Fruit fly (Drosophila melanogaster): ENCODE measurements around the gene CG15879.

CG15879 gene

dm6 chr3L:2164031-2164537 is 4.8 kb downstream of the CG15879 start (continued):
- TF ChIP-seq sisA (GFP tag; IDR thresholded peaks at IDR 0.05) (peak; percentile 64), CG6689 (GFP tag; IDR thresholded peaks at IDR 0.05) (peak; percentile 61), ewg (GFP tag; optimal IDR thresholded peaks at IDR 0.05) (peak; percentile 25), Camta (GFP tag; optimal IDR thresholded peaks at IDR 0.05) (peak; percentile 64), gem (tag; optimal IDR thresholded peaks at IDR 0.05) (peak; percentile 44), sc (optimal IDR thresholded peaks at IDR 0.05) (no peak), sc (GFP tag; optimal IDR thresholded peaks at IDR 0.05) (no peak), CG3995 (GFP tag; optimal IDR thresholded peaks at IDR 0.05) (no peak), gcm (GFP tag; optimal IDR thresholded peaks at IDR 0.05) (no peak), Hmr (GFP tag; optimal IDR thresholded peaks at IDR 0.05) (no peak), sna (GFP tag; IDR thresholded peaks at IDR 0.05; ENCODE audit: partially characterized antibody) (no peak), eyg (GFP tag; optimal IDR thresholded peaks at IDR 0.05) (no peak), gsb-n (tag; optimal IDR thresholded peaks at IDR 0.05) (no peak), gro (GFP tag; optimal IDR thresholded peaks at IDR 0.05) (no peak), Elba2 (GFP tag; optimal IDR thresholded peaks at IDR 0.05) (no peak), ato (GFP tag; IDR thresholded peaks at IDR 0.05; ENCODE audit: partially characterized antibody) (no peak), sens-2 (GFP tag; IDR thresholded peaks at IDR 0.05) (no peak), CG10431 (GFP tag; optimal IDR thresholded peaks at IDR 0.05) (no peak), B-H1 (GFP tag; IDR thresholded peaks at IDR 0.05) (peak; percentile 27; the same call in 2 of the 3 replicates), CG11560 (tag; IDR thresholded peaks at IDR 0.05) (peak; percentile 40; the same call in 1 of the 3 replicates), Med (GFP tag) (peak; percentile 4), CG10274 (GFP tag; optimal IDR thresholded peaks at IDR 0.05) (no peak), CG8281 (tag; optimal IDR thresholded peaks at IDR 0.05) (no peak), CG15269 (tag; optimal IDR thresholded peaks at IDR 0.05) (no peak), bsh (GFP tag; optimal IDR thresholded peaks at IDR 0.05) (peak; percentile 8 to 55), Atf3 (GFP tag; optimal IDR thresholded peaks at IDR 0.05) (no peak), lab (GFP tag; optimal IDR thresholded peaks at IDR 0.05) (peak; percentile 14), Trl (optimal IDR thresholded peaks at IDR 0.05) (no peak), Trl (GFP tag; optimal IDR thresholded peaks at IDR 0.05) (peak; percentile 11), CG33213 (GFP tag; optimal IDR thresholded peaks at IDR 0.05) (no peak), dmrt99B (tag; optimal IDR thresholded peaks at IDR 0.05) (peak; percentile 44), dpn (GFP tag; optimal IDR thresholded peaks at IDR 0.05) (peak in 1 of 2 experiments; percentile 22), CG17361 (GFP tag; IDR thresholded peaks at IDR 0.05) (peak; percentile 65), CG2129 (GFP tag; IDR thresholded peaks at IDR 0.05; ENCODE audit: partially characterized antibody) (no peak), luna (GFP tag; optimal IDR thresholded peaks at IDR 0.05) (no peak), CG12942 (GFP tag; optimal IDR thresholded peaks at IDR 0.05) (no peak), trem (tag; optimal IDR thresholded peaks at IDR 0.05) (peak; percentile 26), CG12104 (GFP tag; optimal IDR thresholded peaks at IDR 0.05) (no peak), CG11456 (GFP tag; IDR thresholded peaks at IDR 0.05) (no peak), Drgx (GFP tag; IDR thresholded peaks at IDR 0.05) (peak; percentile 69), vvl (GFP tag; IDR thresholded peaks at IDR 0.05) (peak; percentile 86), CG10565 (GFP tag; optimal IDR thresholded peaks at IDR 0.05) (no peak), CG9932 (GFP tag; IDR thresholded peaks at IDR 0.05) (no peak), dati (GFP tag; IDR thresholded peaks at IDR 0.05) (no peak), CG4854 (GFP tag; optimal IDR thresholded peaks at IDR 0.05) (no peak), CG2712 (tag; optimal IDR thresholded peaks at IDR 0.05) (peak; percentile 53), CG5245 (GFP tag; optimal IDR thresholded peaks at IDR 0.05) (peak; percentile 52), Ada2b (GFP tag; IDR thresholded peaks at IDR 0.05) (peak; percentile 59; the same call in 1 of the 2 replicates), HLH54F (GFP tag; optimal IDR thresholded peaks at IDR 0.05) (no peak), CG8478 (optimal IDR thresholded peaks at IDR 0.05) (no peak), CG30431 (GFP tag; optimal IDR thresholded peaks at IDR 0.05) (no peak), fru (optimal IDR thresholded peaks at IDR 0.05) (no peak), Rx (GFP tag; IDR thresholded peaks at IDR 0.05) (no peak)

All from whole organism, embryonic.